Fruit fly (Drosophila melanogaster) whole organism, prepupa: ENCODE data around the gene CG11699.

Experiments used
- CG11902 ChIP-seq: fragments of 200-800 bp; sonication (Bioruptor generic); optimal IDR thresholded peaks from 3 replicates; lab custom pipeline; 2016; ENCODE audit warnings: missing biosample characterization, missing genetic modification characterization
- CG15336 ChIP-seq: fragments of 200-800 bp; sonication (Bioruptor generic); IDR thresholded peaks from 2 replicates; pipeline ENCODE4 v1.3.6; 2022; ENCODE audit warnings: missing biosample characterization, missing genetic modification characterization
- CG1621 ChIP-seq: fragments of 200-800 bp; sonication (Bioruptor generic); optimal IDR thresholded peaks from 3 replicates; lab custom pipeline; 2018; ENCODE audit warnings: missing biosample characterization, mild to moderate bottlenecking, missing genetic modification characterization
- CG31627 ChIP-seq: fragments of 200-800 bp; sonication (Bioruptor generic); optimal IDR thresholded peaks from 3 replicates; lab custom pipeline; 2016; ENCODE audit warnings: missing biosample characterization, missing genetic modification characterization
- CG34406 ChIP-seq: fragments of 200-800 bp; sonication (Bioruptor generic); optimal IDR thresholded peaks from 3 replicates; lab custom pipeline; 2016; ENCODE audit warnings: missing biosample characterization, missing genetic modification characterization
- CG4318 ChIP-seq: fragments of 200-800 bp; sonication (Bioruptor generic); optimal IDR thresholded peaks from 3 replicates; lab custom pipeline; 2017; ENCODE audit warnings: missing biosample characterization, mild to moderate bottlenecking, missing genetic modification characterization
- CG6163 ChIP-seq: fragments of 200-800 bp; sonication (Bioruptor generic); IDR thresholded peaks from 3 replicates; pipeline ENCODE4 v1.3.6; 2022; ENCODE audit warnings: missing biosample characterization, missing genetic modification characterization
- CG6276 ChIP-seq: fragments of 200-800 bp; sonication (Bioruptor generic); optimal IDR thresholded peaks from 2 replicates; lab custom pipeline; 2017; ENCODE audit warnings: missing biosample characterization, mild to moderate bottlenecking, missing genetic modification characterization
- CG6792 ChIP-seq: fragments of 200-800 bp; sonication (Bioruptor generic); optimal IDR thresholded peaks from 3 replicates; lab custom pipeline; 2016; ENCODE audit warnings: missing biosample characterization, missing genetic modification characterization
- CG6808 ChIP-seq: fragments of 200-800 bp; sonication (Bioruptor generic); optimal IDR thresholded peaks from 3 replicates; lab custom pipeline; 2017; ENCODE audit warnings: missing biosample characterization, missing genetic modification characterization, mild to moderate bottlenecking, moderate library complexity, missing genetic modification reagents
- CG6854 ChIP-seq: fragments of 200-800 bp; sonication (Bioruptor generic); optimal IDR thresholded peaks from 2 replicates; lab custom pipeline; 2017; ENCODE audit warnings: missing biosample characterization, mild to moderate bottlenecking, missing genetic modification characterization
- CG7368 ChIP-seq: fragments of 200-800 bp; sonication (Bioruptor generic); optimal IDR thresholded peaks from 3 replicates; lab custom pipeline; 2016; ENCODE audit warnings: missing biosample characterization, missing genetic modification characterization
- CG8119 ChIP-seq: fragments of 200-800 bp; sonication (Bioruptor generic); IDR thresholded peaks from 3 replicates; pipeline ENCODE4 v1.3.6; 2022; ENCODE audit warnings: missing biosample characterization, missing genetic modification characterization
- CG8319 ChIP-seq: fragments of 200-800 bp; sonication (Bioruptor generic); optimal IDR thresholded peaks from 3 replicates; lab custom pipeline; 2016; ENCODE audit warnings: missing biosample characterization, missing genetic modification characterization
- CG8632 ChIP-seq: fragments of 200-800 bp; sonication (Bioruptor generic); optimal IDR thresholded peaks from 3 replicates; lab custom pipeline; 2016; ENCODE audit warnings: missing biosample characterization, missing genetic modification characterization
- CG9139 ChIP-seq: fragments of 200-800 bp; sonication (Bioruptor generic); optimal IDR thresholded peaks from 3 replicates; lab custom pipeline; 2017; ENCODE audit warnings: missing biosample characterization, mild to moderate bottlenecking, missing genetic modification characterization
- Eip78C ChIP-seq: fragments of 200-800 bp; sonication (Bioruptor generic); peaks from one replicate; lab custom pipeline; 2016; ENCODE audit warnings: missing biosample characterization, missing genetic modification characterization
- Ets96B ChIP-seq: fragments of 200-800 bp; optimal IDR thresholded peaks from 2 replicates; lab custom pipeline; 2019; ENCODE audit warnings: missing biosample characterization, mild to moderate bottlenecking, missing genetic modification characterization, moderate library complexity
- Gug ChIP-seq: fragments of 200-800 bp; sonication (Bioruptor generic); IDR thresholded peaks from 2 replicates; pipeline ENCODE4 v1.3.6; 2022; ENCODE audit warnings: missing biosample characterization, missing genetic modification characterization
- Hr38 ChIP-seq: sonication (Bioruptor generic); optimal IDR thresholded peaks from 2 replicates; lab custom pipeline; 2016; ENCODE audit warnings: missing biosample characterization, missing genetic modification characterization
- Hr39 ChIP-seq: fragments of 200-800 bp; sonication (Bioruptor generic); optimal IDR thresholded peaks from 2 replicates; lab custom pipeline; 2016; ENCODE audit warnings: missing biosample characterization, missing genetic modification characterization
- Lpt ChIP-seq: fragments of 200-800 bp; sonication (Bioruptor generic); optimal IDR thresholded peaks from 3 replicates; lab custom pipeline; 2016; ENCODE audit warnings: missing biosample characterization, missing genetic modification characterization
- Met ChIP-seq: fragments of 200-800 bp; sonication (Bioruptor generic); optimal IDR thresholded peaks from 3 replicates; lab custom pipeline; 2016; ENCODE audit warnings: missing biosample characterization, missing genetic modification characterization
- OdsH ChIP-seq: fragments of 200-800 bp; sonication (Bioruptor generic); optimal IDR thresholded peaks from 3 replicates; lab custom pipeline; 2016; ENCODE audit warnings: missing biosample characterization, missing genetic modification characterization
- Smox ChIP-seq: fragments of 200-800 bp; sonication (Bioruptor generic); optimal IDR thresholded peaks from 3 replicates; lab custom pipeline; 2016; ENCODE audit warnings: missing biosample characterization, missing genetic modification characterization
- Sox14 ChIP-seq: fragments of 200-800 bp; sonication (Bioruptor generic); optimal IDR thresholded peaks from 3 replicates; lab custom pipeline; 2016; ENCODE audit warnings: missing biosample characterization, missing genetic modification characterization
- Sox15 ChIP-seq: fragments of 200-800 bp; sonication (Bioruptor generic); optimal IDR thresholded peaks from 3 replicates; lab custom pipeline; 2016; ENCODE audit warnings: missing biosample characterization, missing genetic modification characterization
- achi ChIP-seq: fragments of 200-800 bp; sonication (Bioruptor generic); optimal IDR thresholded peaks from 3 replicates; lab custom pipeline; 2016; ENCODE audit warnings: missing biosample characterization, missing genetic modification characterization
- dac ChIP-seq: fragments of 200-800 bp; sonication (Bioruptor generic); optimal IDR thresholded peaks from 2 replicates; lab custom pipeline; 2017; ENCODE audit warnings: missing biosample characterization, mild to moderate bottlenecking, missing genetic modification characterization
- dsx ChIP-seq: fragments of 200-800 bp; optimal IDR thresholded peaks from 3 replicates; lab custom pipeline; 2019; ENCODE audit warnings: missing biosample characterization, mild to moderate bottlenecking, missing genetic modification characterization, moderate library complexity; ENCODE audit not compliant: poor library complexity, severe bottlenecking
- eg ChIP-seq: fragments of 200-800 bp; sonication (Bioruptor generic); IDR thresholded peaks from 3 replicates; pipeline ENCODE4 v1.3.6; 2022; ENCODE audit warnings: missing biosample characterization, missing genetic modification characterization
- esn ChIP-seq: fragments of 200-800 bp; sonication (Bioruptor generic); optimal IDR thresholded peaks from 2 replicates; lab custom pipeline; 2016; ENCODE audit warnings: missing biosample characterization, mild to moderate bottlenecking, missing genetic modification characterization, moderate library complexity
- fkh ChIP-seq: fragments of 200-800 bp; sonication (Bioruptor generic); optimal IDR thresholded peaks from 3 replicates; lab custom pipeline; 2017; ENCODE audit warnings: missing biosample characterization, mild to moderate bottlenecking, missing genetic modification characterization, moderate library complexity
- lz ChIP-seq: fragments of 200-800 bp; sonication (Bioruptor generic); optimal IDR thresholded peaks from 3 replicates; lab custom pipeline; 2016; ENCODE audit warnings: missing biosample characterization, missing genetic modification characterization
- net ChIP-seq: fragments of 200-800 bp; sonication (Bioruptor generic); optimal IDR thresholded peaks from 3 replicates; lab custom pipeline; 2016; ENCODE audit warnings: missing biosample characterization, missing genetic modification characterization
- ss ChIP-seq, 2 experiments: fragments of 200-800 bp; sonication (Bioruptor generic); optimal IDR thresholded peaks; 2 replicates in 1 of 2; 3 replicates in 1 of 2; lab custom pipeline; 2017 to 2018; ENCODE audit warnings: mild to moderate bottlenecking in 2 of 2, missing biosample characterization in 2 of 2, missing genetic modification characterization in 2 of 2, moderate library complexity in 1 of 2
- topi ChIP-seq: fragments of 200-800 bp; sonication (Bioruptor generic); optimal IDR thresholded peaks from 3 replicates; lab custom pipeline; 2016; ENCODE audit warnings: missing biosample characterization, missing genetic modification characterization
- vri ChIP-seq: fragments of 200-800 bp; sonication (Bioruptor generic); optimal IDR thresholded peaks from 3 replicates; lab custom pipeline; 2016; ENCODE audit warnings: missing biosample characterization, mild to moderate bottlenecking, missing genetic modification characterization

The CG11699 gene

dm6 chrX:11611645-11612079, 41.2 kb downstream of the CG11699 start, which contains the start of the genes CG2247 and CG1703:
TSS of gene CG2247 (minus strand) at chrX:11611652.
TSS of gene CG1703 (plus strand) at chrX:11611927.
- TF ChIP-seq CG1621 (tag; lab: Kevin White, UChicago) (no peak), CG8632 (GFP tag; lab: Kevin White, UChicago) (no peak), dac (GFP tag; lab: Kevin White, UChicago) (no peak), CG8319 (GFP tag; lab: Kevin White, UChicago) (no peak), net (GFP tag; lab: Kevin White, UChicago) (no peak), CG6792 (no peak), eg (no peak), ss (GFP tag; optimal IDR thresholded peaks at IDR 0.05; lab: Kevin White, UChicago) (no peak), CG15336 (GFP tag; lab: Robert Waterston, UW) (no peak), lz (GFP tag; lab: Kevin White, UChicago) (no peak), CG34406 (no peak), Ets96B (tag; lab: Kevin White, UChicago) (no peak)
- TF ChIP-seq, all 60 proteins: peak for 0

dm6 chrX:11615652-11616495, 45.5 kb downstream of the CG11699 start, which contains the start of the genes RPA3 and Met:
TSS of gene RPA3 (minus strand) at chrX:11615840.
TSS of gene Met (plus strand) at chrX:11616124.
- peak; percentile 46 for TF ChIP-seq Eip78C (GFP tag; lab: Kevin White, UChicago)
- TF ChIP-seq eg = 0 out of 3 replicates have a peak, but pooled peaks have one; percentile 17
- no peak for TF ChIP-seq CG8632 (GFP tag; lab: Kevin White, UChicago)
- TF ChIP-seq Smox (GFP tag; lab: Kevin White, UChicago) = no peak
- no peak for TF ChIP-seq CG11902 (GFP tag; lab: Kevin White, UChicago)
- TF ChIP-seq Gug (GFP tag; lab: Robert Waterston, UW) = no peak
- TF ChIP-seq CG6276 = no peak
- TF ChIP-seq OdsH (GFP tag; lab: Kevin White, UChicago) = no peak
- TF ChIP-seq fkh (GFP tag; lab: Kevin White, UChicago) = peak; percentile 47
- peak; percentile 56 for TF ChIP-seq CG6808 (GFP tag; lab: Kevin White, UChicago)
- TF ChIP-seq Hr38 (GFP tag; lab: Kevin White, UChicago) = no peak
- peak; percentile 46 for TF ChIP-seq dsx (GFP tag; lab: Kevin White, UChicago)

- no peak for TF ChIP-seq achi
- TF ChIP-seq Met (GFP tag; lab: Kevin White, UChicago) = no peak
- no peak for TF ChIP-seq CG11902 (GFP tag; lab: Kevin White, UChicago)
- TF ChIP-seq Sox14 = no peak
- no peak for TF ChIP-seq esn (GFP tag; lab: Kevin White, UChicago)
- TF ChIP-seq Lpt (GFP tag; lab: Kevin White, UChicago) = peak; percentile 4
- peak; percentile 48; the same call in 1 of the 2 replicates for TF ChIP-seq CG15336 (GFP tag; lab: Robert Waterston, UW)
- no peak for TF ChIP-seq CG4318 (GFP tag; lab: Kevin White, UChicago)
- no peak for TF ChIP-seq CG7368 (GFP tag; lab: Kevin White, UChicago)
- no peak for TF ChIP-seq CG31627 (GFP tag; lab: Kevin White, UChicago)
- peak; percentile 65; the same call in 1 of the 3 replicates for TF ChIP-seq CG6163 (GFP tag; lab: Robert Waterston, UW)
- TF ChIP-seq CG9139 = no peak
- peak; percentile 25; the same call in 1 of the 3 replicates for TF ChIP-seq CG8119 (GFP tag; lab: Robert Waterston, UW)
- no peak for TF ChIP-seq topi (GFP tag; lab: Kevin White, UChicago)
- no peak for TF ChIP-seq Sox15
- TF ChIP-seq vri (GFP tag; lab: Kevin White, UChicago) = no peak
- TF ChIP-seq CG8632 (GFP tag; lab: Kevin White, UChicago) = no peak
- peak; percentile 63 to 76 for TF ChIP-seq ss (GFP tag; optimal IDR thresholded peaks at IDR 0.05; lab: Kevin White, UChicago)
- peak; percentile 40 for TF ChIP-seq CG6854
- TF ChIP-seq CG6808 (GFP tag; lab: Kevin White, UChicago) = no peak
- TF ChIP-seq Hr39 (GFP tag; lab: Kevin White, UChicago) = no peak
Observed at dm6 chrX:11616496-11616952, 46.1 kb downstream of the CG11699 start.
